Worm (Caenorhabditis elegans) whole organism, L2 larva: ENCODE results near the gene dhs-7.

ENCODE experiments used
- C34F6.9 ChIP-seq: fragments of 150-350 bp; optimal IDR thresholded peaks from 2 replicates; lab custom pipeline; 2014; ENCODE audit warnings: missing biosample characterization, missing genetic modification characterization
- F13H6.1 ChIP-seq: sonication (generic microtip); optimal IDR thresholded peaks from 2 replicates; lab custom pipeline; 2016; ENCODE audit warnings: missing genetic modification characterization, missing compliant biosample characterization
- R02D3.7 ChIP-seq: fragments of 150-350 bp; optimal IDR thresholded peaks from 2 replicates; lab custom pipeline; 2014; ENCODE audit warnings: missing biosample characterization, missing genetic modification characterization
- Y55F3AM.14 ChIP-seq: fragments of 200-800 bp; sonication (Bioruptor generic); optimal IDR thresholded peaks from 2 replicates; lab custom pipeline; 2018; ENCODE audit warnings: mild to moderate bottlenecking, missing genetic modification characterization, missing compliant biosample characterization
- alr-1 ChIP-seq: fragments of 150-350 bp; optimal IDR thresholded peaks from 2 replicates; lab custom pipeline; 2014; ENCODE audit warnings: missing biosample characterization, missing genetic modification characterization
- aly-2 ChIP-seq: fragments of 150-350 bp; optimal IDR thresholded peaks from 2 replicates; lab custom pipeline; 2014; ENCODE audit warnings: missing biosample characterization, missing genetic modification characterization
- blmp-1 ChIP-seq: sonication (generic microtip); optimal IDR thresholded peaks from 2 replicates; lab custom pipeline; 2017; ENCODE audit warnings: missing genetic modification characterization, mild to moderate bottlenecking, missing compliant biosample characterization, antibody characterized with exemption, moderate library complexity; ENCODE audit not compliant: insufficient read depth
- ceh-16 ChIP-seq: fragments of 150-350 bp; optimal IDR thresholded peaks from 2 replicates; lab custom pipeline; 2014; ENCODE audit warnings: missing biosample characterization, missing genetic modification characterization
- ceh-82 ChIP-seq: fragments of 150-350 bp; optimal IDR thresholded peaks from 2 replicates; lab custom pipeline; 2014; ENCODE audit warnings: missing biosample characterization, missing genetic modification characterization
- crh-2 ChIP-seq: sonication (generic microtip); optimal IDR thresholded peaks from 2 replicates; lab custom pipeline; 2017; ENCODE audit warnings: missing biosample characterization, missing genetic modification characterization
- dmd-4 ChIP-seq: sonication (generic microtip); optimal IDR thresholded peaks from 2 replicates; lab custom pipeline; 2017; ENCODE audit warnings: missing biosample characterization, missing genetic modification characterization
- egl-27 ChIP-seq: sonication (generic microtip); optimal IDR thresholded peaks from 3 replicates; lab custom pipeline; 2017; ENCODE audit warnings: missing biosample characterization, missing genetic modification reagents, missing genetic modification characterization
- elt-3 ChIP-seq: sonication (generic microtip); optimal IDR thresholded peaks from 2 replicates; lab custom pipeline; 2017; ENCODE audit warnings: missing biosample characterization, missing genetic modification characterization
- fos-1 ChIP-seq: fragments of 150-350 bp; optimal IDR thresholded peaks from 2 replicates; lab custom pipeline; 2014; ENCODE audit warnings: missing biosample characterization, missing genetic modification characterization
- lin-11 ChIP-seq: fragments of 150-350 bp; sonication (generic microtip); optimal IDR thresholded peaks from 2 replicates; lab custom pipeline; 2014; ENCODE audit warnings: missing biosample characterization, missing genetic modification characterization, inconsistent platforms, mixed read lengths
- lin-13 ChIP-seq: fragments of 150-350 bp; optimal IDR thresholded peaks from 2 replicates; lab custom pipeline; 2014; ENCODE audit warnings: missing biosample characterization, missing genetic modification reagents, missing genetic modification characterization
- lin-39 ChIP-seq: fragments of 150-350 bp; optimal IDR thresholded peaks from 2 replicates; lab custom pipeline; 2014; ENCODE audit warnings: missing biosample characterization, missing genetic modification reagents, missing genetic modification characterization
- lsy-2 ChIP-seq, 2 experiments: fragments of 150-350 bp in 1 of 2; sonication (generic microtip) in 1 of 2; optimal IDR thresholded peaks; 2 replicates each; lab custom pipeline; 2014 to 2017; ENCODE audit warnings: missing biosample characterization in 2 of 2, missing genetic modification characterization in 2 of 2
- mab-5 ChIP-seq: fragments of 150-350 bp; optimal IDR thresholded peaks from 2 replicates; lab custom pipeline; 2014; ENCODE audit warnings: missing biosample characterization, missing genetic modification characterization
- mbf-1 ChIP-seq: sonication (generic microtip); optimal IDR thresholded peaks from 2 replicates; lab custom pipeline; 2017; ENCODE audit warnings: missing biosample characterization, missing genetic modification characterization
- mdl-1 ChIP-seq, 2 experiments: fragments of 150-350 bp in 1 of 2; sonication (generic microtip) in 1 of 2; optimal IDR thresholded peaks; 2 replicates each; lab custom pipeline; 2017; ENCODE audit warnings: missing biosample characterization in 2 of 2, missing genetic modification characterization in 2 of 2
- nhr-10 ChIP-seq: sonication (generic microtip); optimal IDR thresholded peaks from 2 replicates; lab custom pipeline; 2017; ENCODE audit warnings: missing biosample characterization, missing genetic modification characterization
- nhr-11 ChIP-seq: fragments of 150-350 bp; optimal IDR thresholded peaks from 2 replicates; lab custom pipeline; 2014; ENCODE audit warnings: missing biosample characterization, missing genetic modification characterization
- nhr-12 ChIP-seq: fragments of 150-350 bp; optimal IDR thresholded peaks from 2 replicates; lab custom pipeline; 2014; ENCODE audit warnings: missing biosample characterization, missing genetic modification characterization
- nhr-129 ChIP-seq: fragments of 150-350 bp; optimal IDR thresholded peaks from 2 replicates; lab custom pipeline; 2014; ENCODE audit warnings: missing biosample characterization, missing genetic modification characterization
- nhr-23 ChIP-seq: fragments of 150-350 bp; optimal IDR thresholded peaks from 2 replicates; lab custom pipeline; 2014; ENCODE audit warnings: missing biosample characterization, missing genetic modification reagents, missing genetic modification characterization
- nhr-237 ChIP-seq: fragments of 150-350 bp; optimal IDR thresholded peaks from 2 replicates; lab custom pipeline; 2014; ENCODE audit warnings: missing biosample characterization, missing genetic modification characterization
- nhr-25 ChIP-seq: fragments of 150-350 bp; sonication (generic microtip); optimal IDR thresholded peaks from 3 replicates; lab custom pipeline; 2014; ENCODE audit warnings: missing biosample characterization, missing genetic modification characterization
- peb-1 ChIP-seq: fragments of 150-350 bp; optimal IDR thresholded peaks from 2 replicates; lab custom pipeline; 2014; ENCODE audit warnings: missing biosample characterization, missing genetic modification characterization
- sem-4 ChIP-seq: fragments of 150-350 bp; optimal IDR thresholded peaks from 2 replicates; lab custom pipeline; 2014; ENCODE audit warnings: missing biosample characterization, missing genetic modification reagents, missing genetic modification characterization
- sma-3 ChIP-seq: sonication (generic microtip); optimal IDR thresholded peaks from 2 replicates; lab custom pipeline; 2016; ENCODE audit warnings: missing genetic modification reagents, missing genetic modification characterization, missing compliant biosample characterization
- sma-9 ChIP-seq, 2 experiments: fragments of 150-350 bp in 1 of 2; sonication (generic microtip) in 1 of 2; optimal IDR thresholded peaks; 2 replicates each; lab custom pipeline; 2014 to 2016; ENCODE audit warnings: missing genetic modification characterization in 2 of 2, mild to moderate bottlenecking in 1 of 2, missing biosample characterization in 1 of 2, missing compliant biosample characterization in 1 of 2, missing genetic modification reagents in 1 of 2, moderate library complexity in 1 of 2
- snpc-4 ChIP-seq: fragments of 150-350 bp; optimal IDR thresholded peaks from 2 replicates; lab custom pipeline; 2014; ENCODE audit warnings: missing biosample characterization, missing genetic modification characterization
- unc-55 ChIP-seq: fragments of 150-350 bp; sonication (generic microtip); optimal IDR thresholded peaks from 3 replicates; lab custom pipeline; 2014; ENCODE audit warnings: missing biosample characterization, missing genetic modification reagents, missing genetic modification characterization
- unc-62 ChIP-seq: fragments of 150-350 bp; optimal IDR thresholded peaks from 2 replicates; lab custom pipeline; 2014; ENCODE audit warnings: missing biosample characterization, missing genetic modification reagents, missing genetic modification characterization
- zag-1 ChIP-seq: fragments of 150-350 bp; optimal IDR thresholded peaks from 2 replicates; lab custom pipeline; 2014; ENCODE audit warnings: missing biosample characterization, missing genetic modification characterization
- ztf-1 ChIP-seq: fragments of 200-800 bp; sonication (Bioruptor generic); conservative IDR thresholded peaks from 2 replicates; pipeline ENCODE4 v1.3.6; 2022; ENCODE audit warnings: missing genetic modification characterization, missing compliant biosample characterization
- ztf-4 ChIP-seq: fragments of 150-350 bp; optimal IDR thresholded peaks from 2 replicates; lab custom pipeline; 2014; ENCODE audit warnings: missing biosample characterization, missing genetic modification characterization

The dhs-7 gene

DNA sequence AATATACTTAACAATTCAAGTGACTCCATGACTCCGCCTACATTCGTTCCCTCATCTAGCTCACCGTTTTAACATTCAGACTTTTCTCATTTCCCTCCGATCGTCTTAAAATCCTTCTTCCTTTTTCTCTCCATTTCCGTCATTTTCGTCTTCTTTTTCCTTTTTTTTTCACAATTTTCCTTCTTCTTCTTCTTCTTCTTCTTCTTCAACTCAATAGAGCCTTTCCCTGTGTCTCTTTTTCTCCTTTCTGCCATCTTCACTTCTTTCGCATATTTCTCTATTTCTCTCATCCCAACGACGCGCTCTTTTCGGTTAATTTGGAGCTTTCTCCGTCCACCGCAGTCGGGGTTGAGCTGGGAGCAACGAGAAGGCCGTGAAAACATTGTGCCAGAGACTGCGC, 25.6 kb downstream of the dhs-7 start:
- TF ChIP-seq C34F6.9 (tag; lab: Kevin White, UChicago) (peak; percentile 64), lin-13 (GFP tag; lab: Kevin White, UChicago) (no peak), ztf-4 (tag; lab: Kevin White, UChicago) (no peak), elt-3 (tag; lab: Kevin White, UChicago) (no peak), nhr-25 (tag; lab: Kevin White, UChicago) (no peak), unc-55 (GFP tag; lab: Kevin White, UChicago) (peak; percentile 50), F13H6.1 (tag; lab: Kevin White, UChicago) (peak; percentile 18), nhr-10 (tag; lab: Kevin White, UChicago) (no peak), lsy-2 (tag; optimal IDR thresholded peaks at IDR 0.05; lab: Kevin White, UChicago) (peak in 1 of 2 experiments; percentile 40), egl-27 (tag; lab: Kevin White, UChicago) (no peak), sem-4 (tag; lab: Kevin White, UChicago) (no peak), lin-39 (tag; lab: Kevin White, UChicago) (no peak), dmd-4 (tag; lab: Kevin White, UChicago) (no peak), lin-11 (tag; lab: Kevin White, UChicago) (peak; percentile 31), nhr-129 (tag; lab: Kevin White, UChicago) (peak; percentile 12), nhr-237 (tag; lab: Kevin White, UChicago) (no peak), ztf-1 (no peak), sma-3 (GFP tag; lab: Kevin White, UChicago) (no peak), crh-2 (tag; lab: Kevin White, UChicago) (peak; percentile 31), zag-1 (tag; lab: Kevin White, UChicago) (no peak), aly-2 (tag; lab: Kevin White, UChicago) (no peak), alr-1 (no peak), peb-1 (no peak), Y55F3AM.14 (GFP tag; lab: Kevin White, UChicago) (no peak), unc-62 (GFP tag; lab: Kevin White, UChicago) (no peak)

DNA sequence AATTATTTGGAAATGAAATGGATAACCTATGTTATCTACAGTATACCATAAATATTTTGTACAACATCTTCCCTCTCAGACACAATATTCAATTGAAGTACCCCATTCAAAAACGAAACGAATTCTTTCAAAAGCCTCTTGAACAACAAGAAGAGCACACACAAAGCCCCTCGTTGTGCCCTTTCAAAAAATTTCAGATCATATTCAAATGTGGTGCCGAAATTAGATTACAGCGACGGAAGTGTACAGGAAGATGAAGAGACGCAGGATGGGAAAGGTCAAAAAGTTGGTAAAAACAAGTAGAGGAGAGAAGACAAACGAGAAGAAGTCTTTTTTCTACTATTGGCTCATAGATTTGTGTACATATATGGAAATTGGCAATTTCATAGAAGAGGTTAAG, 32.2 kb downstream of the dhs-7 start:
- TF ChIP-seq nhr-12 (tag; lab: Kevin White, UChicago) (no peak), nhr-11 (tag; lab: Kevin White, UChicago) (no peak), ceh-82 (tag; lab: Kevin White, UChicago) (no peak), C34F6.9 (tag; lab: Kevin White, UChicago) (peak; percentile 0)
- TF ChIP-seq, all 48 proteins: peak for 1

- no peak for TF ChIP-seq mdl-1 (tag; optimal IDR thresholded peaks at IDR 0.05; lab: Kevin White, UChicago)
- no peak for TF ChIP-seq mbf-1
- no peak for TF ChIP-seq Y55F3AM.14 (GFP tag; lab: Kevin White, UChicago)
- TF ChIP-seq nhr-23 (tag; lab: Kevin White, UChicago): no peak
- no peak for TF ChIP-seq ceh-82 (tag; lab: Kevin White, UChicago)
- no peak for TF ChIP-seq zag-1 (tag; lab: Kevin White, UChicago)
- TF ChIP-seq sma-9 (GFP tag; optimal IDR thresholded peaks at IDR 0.05; lab: Kevin White, UChicago): no peak
- TF ChIP-seq sma-9 (tag; optimal IDR thresholded peaks at IDR 0.05; lab: Kevin White, UChicago): no peak
- no peak for TF ChIP-seq nhr-10 (tag; lab: Kevin White, UChicago)
- no peak for TF ChIP-seq dmd-4 (tag; lab: Kevin White, UChicago)
- no peak for TF ChIP-seq sem-4 (tag; lab: Kevin White, UChicago)
- TF ChIP-seq alr-1: no peak
- TF ChIP-seq nhr-129 (tag; lab: Kevin White, UChicago): no peak
- no peak for TF ChIP-seq fos-1
- no peak for TF ChIP-seq elt-3 (tag; lab: Kevin White, UChicago)
- TF ChIP-seq mab-5 (tag; lab: Kevin White, UChicago): no peak
- no peak for TF ChIP-seq aly-2 (tag; lab: Kevin White, UChicago)
These were observed 33.4 kb downstream of the dhs-7 start, which contains the start of gene glc-4 for ce11 chrII:7174843-7175242. Gene glc-4, minus strand, starts transcription at chrII:7174943.

DNA sequence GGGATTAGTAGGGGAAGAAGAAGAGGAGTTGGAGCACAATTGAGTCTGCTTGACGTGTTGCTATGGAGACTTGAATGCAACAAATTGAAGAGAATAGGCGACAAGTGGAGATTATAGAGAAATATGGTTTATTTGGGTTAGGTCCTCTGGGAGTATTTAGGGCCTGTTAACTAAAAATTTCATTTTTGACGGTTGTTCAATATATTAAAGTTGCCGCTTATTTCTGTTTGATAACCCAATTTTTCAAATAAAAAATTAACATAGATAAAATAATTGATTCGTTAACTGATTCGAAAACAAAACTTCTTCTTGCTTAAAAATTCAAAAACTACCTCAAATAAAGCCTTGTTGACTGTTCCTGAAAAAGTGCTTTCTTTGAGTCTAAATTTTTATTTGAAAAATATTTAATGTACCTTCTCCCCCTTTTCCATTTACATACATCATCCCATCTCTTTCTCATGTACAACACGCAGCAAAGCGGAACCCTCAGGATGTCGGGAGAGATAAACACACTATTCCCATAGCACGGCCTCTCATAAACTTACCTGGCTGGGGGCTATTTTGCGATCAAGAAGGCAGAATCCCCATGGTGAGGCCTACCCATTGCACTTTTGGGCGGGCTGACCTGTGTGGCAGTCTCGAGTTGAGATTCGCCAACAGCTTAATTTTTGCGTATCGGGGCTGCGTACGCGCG, 36.8 kb downstream of the dhs-7 start, which contains the start of gene dyf-13:
Gene dyf-13 (minus strand): TSS at position 51 of the 694 bp plus-strand sequence.
- TF ChIP-seq lsy-2 (tag; optimal IDR thresholded peaks at IDR 0.05; lab: Kevin White, UChicago): no peak
- TF ChIP-seq nhr-10 (tag; lab: Kevin White, UChicago): no peak
- no peak for TF ChIP-seq unc-62 (GFP tag; lab: Kevin White, UChicago)
- TF ChIP-seq blmp-1 (tag; lab: Kevin White, UChicago): no peak
- TF ChIP-seq R02D3.7 (tag; lab: Kevin White, UChicago): no peak
- no peak for TF ChIP-seq snpc-4 (tag; lab: Kevin White, UChicago)
- TF ChIP-seq ceh-16 (tag; lab: Kevin White, UChicago): no peak
